Fruit fly (Drosophila melanogaster): Measurements from ENCODE around the gene Aprt.

DNA sequence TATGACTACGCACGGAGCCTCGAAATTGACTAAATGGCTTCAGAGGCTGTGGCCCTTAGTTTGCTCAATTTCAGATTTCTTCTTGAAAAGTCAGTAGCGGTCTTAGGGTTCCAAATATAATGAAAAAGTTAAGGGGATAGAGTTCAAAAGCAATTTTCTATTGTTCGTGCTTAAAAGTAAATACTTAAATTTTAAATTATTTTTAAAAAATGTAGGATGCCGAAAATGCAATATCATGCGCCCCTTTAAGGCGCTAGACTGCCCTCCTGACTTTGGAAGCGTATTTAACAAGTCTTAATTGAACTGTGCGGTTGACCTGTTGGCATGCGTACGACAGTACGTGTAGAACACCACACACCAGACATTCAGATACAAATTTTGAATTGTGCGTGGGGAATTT is 29.8 kb upstream of the Aprt start:
- TF ChIP-seq psq (optimal IDR thresholded peaks at IDR 0.05) (no peak), insv (optimal IDR thresholded peaks at IDR 0.05) (no peak)
